Worm (Caenorhabditis elegans) whole organism, L1 larva: ENCODE results near the gene nob-1.
A peak's percentile ranks its signal among the peaks of the same experiment; 100 is the strongest.

Source experiments
- C34B4.2 ChIP-seq: sonication (generic microtip); optimal IDR thresholded peaks from 2 replicates; lab custom pipeline; 2017; ENCODE audit warnings: mild to moderate bottlenecking, missing genetic modification characterization, missing compliant biosample characterization
- aha-1 ChIP-seq: fragments of 150-350 bp; optimal IDR thresholded peaks from 2 replicates; lab custom pipeline; 2014; ENCODE audit warnings: missing biosample characterization, missing genetic modification characterization
- blmp-1 ChIP-seq: fragments of 150-350 bp; optimal IDR thresholded peaks from 2 replicates; lab custom pipeline; 2014; ENCODE audit warnings: missing biosample characterization, missing genetic modification characterization
- ceh-8 ChIP-seq: fragments of 200-800 bp; sonication (Bioruptor generic); optimal IDR thresholded peaks from 2 replicates; lab custom pipeline; 2018; ENCODE audit warnings: mild to moderate bottlenecking, missing genetic modification characterization, moderate library complexity, missing compliant biosample characterization
- ceh-82 ChIP-seq, 3 experiments: fragments of 150-350 bp in 1 of 3; sonication (generic microtip) in 2 of 3; optimal IDR thresholded peaks; 2 replicates each; lab custom pipeline; 2014 to 2017; ENCODE audit warnings: missing biosample characterization in 3 of 3, missing genetic modification characterization in 3 of 3
- ces-1 ChIP-seq: fragments of 150-350 bp; optimal IDR thresholded peaks from 2 replicates; lab custom pipeline; 2014; ENCODE audit warnings: missing biosample characterization, missing genetic modification reagents, missing genetic modification characterization
- dpl-1 ChIP-seq, 3 experiments: fragments of 150-350 bp in 2 of 3; sonication (generic microtip) in 1 of 3; optimal IDR thresholded peaks; 2 replicates each; lab custom pipeline; 2014 to 2017; ENCODE audit warnings: missing biosample characterization in 3 of 3, missing genetic modification characterization in 3 of 3, missing genetic modification reagents in 3 of 3
- dsc-1 ChIP-seq: sonication (generic microtip); optimal IDR thresholded peaks from 2 replicates; lab custom pipeline; 2016; ENCODE audit warnings: mild to moderate bottlenecking, missing genetic modification characterization, missing compliant biosample characterization
- efl-1 ChIP-seq, 4 experiments: fragments of 150-350 bp; optimal IDR thresholded peaks in 3 of 4; peaks in 1 of 4; 1 replicate in 1 of 4; 2 replicates in 3 of 4; lab custom pipeline; 2014; ENCODE audit warnings: missing biosample characterization in 2 of 4, missing genetic modification characterization in 2 of 4, missing genetic modification reagents in 2 of 4
- ets-5 ChIP-seq: fragments of 200-800 bp; sonication (Bioruptor generic); IDR thresholded peaks from 2 replicates; pipeline ENCODE4 v1.3.6; 2022; ENCODE audit warnings: missing genetic modification characterization, missing compliant biosample characterization
- fkh-10 ChIP-seq: sonication (generic microtip); optimal IDR thresholded peaks from 2 replicates; lab custom pipeline; 2017; ENCODE audit warnings: missing biosample characterization, missing genetic modification reagents, missing genetic modification characterization
- fos-1 ChIP-seq: fragments of 150-350 bp; optimal IDR thresholded peaks from 2 replicates; lab custom pipeline; 2014; ENCODE audit warnings: missing biosample characterization, missing genetic modification characterization
- grh-1 ChIP-seq: fragments of 200-800 bp; sonication (Bioruptor generic); IDR thresholded peaks from 2 replicates; pipeline ENCODE4 v1.3.6; 2022; ENCODE audit warnings: missing genetic modification reagents, missing genetic modification characterization, missing compliant biosample characterization
- hlh-4 ChIP-seq: sonication (generic microtip); optimal IDR thresholded peaks from 2 replicates; lab custom pipeline; 2016; ENCODE audit warnings: mild to moderate bottlenecking, missing genetic modification characterization, missing compliant biosample characterization
- isw-1 ChIP-seq: fragments of 200-800 bp; sonication (Bioruptor generic); IDR thresholded peaks from 2 replicates; pipeline ENCODE4 v1.3.6; 2022; ENCODE audit warnings: missing genetic modification characterization, missing compliant biosample characterization
- jun-1 ChIP-seq: fragments of 150-350 bp; optimal IDR thresholded peaks from 2 replicates; lab custom pipeline; 2014; ENCODE audit warnings: missing biosample characterization, missing genetic modification reagents, missing genetic modification characterization
- lin-13 ChIP-seq: fragments of 150-350 bp; optimal IDR thresholded peaks from 2 replicates; lab custom pipeline; 2014; ENCODE audit warnings: missing biosample characterization, missing genetic modification reagents, missing genetic modification characterization
- mep-1 ChIP-seq: fragments of 150-350 bp; optimal IDR thresholded peaks from 2 replicates; lab custom pipeline; 2014; ENCODE audit warnings: missing biosample characterization, missing genetic modification characterization
- nhr-11 ChIP-seq: fragments of 150-350 bp; optimal IDR thresholded peaks from 2 replicates; lab custom pipeline; 2014; ENCODE audit warnings: missing biosample characterization, missing genetic modification characterization
- nhr-19 ChIP-seq: fragments of 200-800 bp; sonication (Bioruptor generic); conservative IDR thresholded peaks from 2 replicates; pipeline ENCODE4 v1.3.6; 2022; ENCODE audit warnings: missing genetic modification characterization, missing compliant biosample characterization
- nhr-20 ChIP-seq: sonication (generic microtip); optimal IDR thresholded peaks from 2 replicates; lab custom pipeline; 2016; ENCODE audit warnings: mild to moderate bottlenecking, missing genetic modification characterization, missing compliant biosample characterization
- nhr-237 ChIP-seq: fragments of 150-350 bp; optimal IDR thresholded peaks from 2 replicates; lab custom pipeline; 2014; ENCODE audit warnings: missing biosample characterization, missing genetic modification characterization
- nhr-71 ChIP-seq: sonication (generic microtip); optimal IDR thresholded peaks from 2 replicates; lab custom pipeline; 2016; ENCODE audit warnings: mild to moderate bottlenecking, missing genetic modification characterization, moderate library complexity, missing compliant biosample characterization
- nhr-85 ChIP-seq: sonication (generic microtip); peaks from one replicate; lab custom pipeline; 2016; ENCODE audit warnings: missing genetic modification characterization, inconsistent platforms, missing compliant biosample characterization
- pag-3 ChIP-seq: sonication (generic microtip); optimal IDR thresholded peaks from 2 replicates; lab custom pipeline; 2017; ENCODE audit warnings: missing genetic modification characterization, mild to moderate bottlenecking, missing compliant biosample characterization, antibody characterized with exemption, borderline replicate concordance; ENCODE audit not compliant: insufficient read depth
- pax-3 ChIP-seq: fragments of 200-800 bp; sonication (Bioruptor generic); optimal IDR thresholded peaks from 2 replicates; lab custom pipeline; 2018; ENCODE audit warnings: mild to moderate bottlenecking, missing genetic modification characterization, moderate library complexity, missing compliant biosample characterization
- skn-1 ChIP-seq: fragments of 150-350 bp; optimal IDR thresholded peaks from 2 replicates; lab custom pipeline; 2014; ENCODE audit warnings: missing biosample characterization, missing genetic modification characterization
- snpc-4 ChIP-seq: fragments of 150-350 bp; optimal IDR thresholded peaks from 2 replicates; lab custom pipeline; 2014; ENCODE audit warnings: missing biosample characterization, missing genetic modification characterization
- sptf-1 ChIP-seq: fragments of 150-350 bp; optimal IDR thresholded peaks from 2 replicates; lab custom pipeline; 2014; ENCODE audit warnings: missing biosample characterization, missing genetic modification characterization
- sup-37 ChIP-seq: fragments of 200-800 bp; sonication (Bioruptor generic); optimal IDR thresholded peaks from 2 replicates; lab custom pipeline; 2018; ENCODE audit warnings: mild to moderate bottlenecking, missing genetic modification characterization, missing compliant biosample characterization
- tlp-1 ChIP-seq: fragments of 150-350 bp; optimal IDR thresholded peaks from 2 replicates; lab custom pipeline; 2014; ENCODE audit warnings: missing biosample characterization, missing genetic modification characterization
- unc-130 ChIP-seq: fragments of 150-350 bp; optimal IDR thresholded peaks from 2 replicates; lab custom pipeline; 2017; ENCODE audit warnings: missing biosample characterization, missing genetic modification characterization, inconsistent platforms
- zip-4 ChIP-seq: fragments of 200-800 bp; sonication (Bioruptor generic); optimal IDR thresholded peaks from 2 replicates; lab custom pipeline; 2018; ENCODE audit warnings: mild to moderate bottlenecking, missing genetic modification characterization, moderate library complexity, missing compliant biosample characterization

Gene nob-1

ce11 chrIII:12084216-12084615 is at the start of gene nob-1:
Gene nob-1 (minus strand): TSS chrIII:12084316.
- TF ChIP-seq ces-1 (GFP tag; lab: Kevin White, UChicago) (no peak), dsc-1 (tag; lab: Kevin White, UChicago) (no peak), jun-1 (tag; lab: Kevin White, UChicago) (no peak), grh-1 (GFP tag; lab: Robert Waterston, UW) (no peak), aha-1 (tag; lab: Kevin White, UChicago) (no peak), tlp-1 (tag; lab: Kevin White, UChicago) (no peak), nhr-71 (tag; lab: Kevin White, UChicago) (no peak), unc-130 (tag; lab: Kevin White, UChicago) (no peak), ceh-8 (no peak), zip-4 (no peak), mep-1 (tag; lab: Kevin White, UChicago) (no peak), isw-1 (GFP tag; lab: Robert Waterston, UW) (no peak), sptf-1 (tag; lab: Kevin White, UChicago) (no peak), ceh-82 (tag; optimal IDR thresholded peaks at IDR 0.05; lab: Kevin White, UChicago) (no peak)

DNA sequence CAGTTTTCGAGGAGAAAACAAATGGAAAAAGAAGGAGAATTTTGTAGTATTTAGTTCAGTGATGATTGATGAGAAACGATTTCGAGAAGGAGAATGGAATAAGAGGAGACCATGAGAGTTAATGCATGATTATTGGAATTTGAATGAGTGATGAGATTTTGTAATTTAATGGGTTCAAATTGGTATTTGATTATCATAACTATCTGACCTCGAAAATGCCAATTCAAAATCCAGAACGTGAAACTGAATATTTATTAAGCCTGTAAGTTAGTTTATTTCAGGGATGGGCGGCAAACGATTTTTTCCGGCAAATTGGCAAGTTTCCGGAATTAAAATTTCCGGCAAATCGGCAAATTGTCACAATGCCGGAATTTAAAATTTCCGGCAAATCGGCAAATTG is 49.0 kb upstream of the nob-1 start:
- no peak for TF ChIP-seq skn-1 (tag; lab: Kevin White, UChicago)
- peak; percentile 19 for TF ChIP-seq blmp-1

DNA sequence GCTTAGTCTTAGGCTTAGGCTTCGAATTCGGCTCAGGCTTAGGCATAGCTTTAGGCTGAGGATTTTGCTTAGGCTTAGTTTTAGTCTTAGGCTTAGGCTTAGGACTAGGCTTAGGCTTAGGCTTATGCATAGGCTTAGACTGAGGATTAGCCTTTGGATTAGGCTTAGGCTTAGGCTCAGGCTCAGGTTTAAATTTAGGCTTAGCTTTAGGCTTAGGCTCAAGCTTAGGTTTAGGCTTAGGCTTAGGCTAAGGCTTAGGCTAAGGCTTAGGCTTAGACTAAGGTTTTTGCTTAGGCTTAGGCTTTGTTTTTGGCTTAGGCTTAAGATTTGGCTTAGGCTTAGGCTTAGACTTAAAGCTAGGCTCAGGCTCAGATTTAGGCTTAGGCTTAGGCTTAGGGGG is 47.6 kb upstream of the nob-1 start:
- TF ChIP-seq C34B4.2 = no peak
- no peak for TF ChIP-seq efl-1 (optimal IDR thresholded peaks at IDR 0.05; lab: Kevin White, UChicago)
- TF ChIP-seq efl-1 (GFP tag; optimal IDR thresholded peaks at IDR 0.05 in 1 of 2; lab: Kevin White, UChicago) = peak in 1 of 2 experiments; percentile 38
- TF ChIP-seq, all 84 proteins: peak for 1

DNA sequence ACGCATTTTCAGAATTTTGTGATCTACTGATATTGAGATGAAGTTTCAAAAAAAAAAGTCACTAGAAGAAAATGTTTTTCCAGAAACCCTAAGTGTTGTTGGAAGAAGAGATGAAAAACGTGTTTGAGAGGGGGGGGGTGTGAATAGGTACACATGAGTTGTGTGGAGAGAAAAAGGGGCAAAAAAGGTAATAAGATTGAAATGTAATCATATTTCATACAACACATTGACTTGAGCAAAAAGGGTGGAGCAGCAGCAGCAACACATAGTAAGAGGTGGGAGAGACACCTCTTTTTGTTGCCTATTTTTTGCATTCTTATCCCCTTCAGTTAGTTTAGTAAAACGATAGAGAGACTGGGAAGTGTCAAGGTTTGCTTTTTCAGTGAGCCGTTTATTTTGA is 46.7 kb upstream of the nob-1 start:
- no peak for TF ChIP-seq pax-3 (tag; lab: Kevin White, UChicago)
- no peak for TF ChIP-seq nhr-19 (GFP tag; lab: Robert Waterston, UW)
- TF ChIP-seq sup-37 = no peak
- TF ChIP-seq ets-5 (GFP tag; lab: Robert Waterston, UW) = no peak
- no peak for TF ChIP-seq nhr-20
- no peak for TF ChIP-seq unc-130 (tag; lab: Kevin White, UChicago)
- TF ChIP-seq nhr-85 (tag; lab: Kevin White, UChicago) = no peak

ce11 chrIII:12130052-12130451 is 45.9 kb upstream of the nob-1 start, which contains the start of gene Y75B8A.6:
Gene Y75B8A.6 (minus strand): TSS chrIII:12130343.
- no peak for TF ChIP-seq ceh-82 (tag; optimal IDR thresholded peaks at IDR 0.05; lab: Kevin White, UChicago)
- no peak for TF ChIP-seq efl-1 (optimal IDR thresholded peaks at IDR 0.05; lab: Kevin White, UChicago)
- TF ChIP-seq efl-1 (GFP tag; optimal IDR thresholded peaks at IDR 0.05 in 1 of 2; lab: Kevin White, UChicago) = peak in 1 of 2 experiments; percentile 40
- TF ChIP-seq, all 84 proteins: peak for 1

DNA sequence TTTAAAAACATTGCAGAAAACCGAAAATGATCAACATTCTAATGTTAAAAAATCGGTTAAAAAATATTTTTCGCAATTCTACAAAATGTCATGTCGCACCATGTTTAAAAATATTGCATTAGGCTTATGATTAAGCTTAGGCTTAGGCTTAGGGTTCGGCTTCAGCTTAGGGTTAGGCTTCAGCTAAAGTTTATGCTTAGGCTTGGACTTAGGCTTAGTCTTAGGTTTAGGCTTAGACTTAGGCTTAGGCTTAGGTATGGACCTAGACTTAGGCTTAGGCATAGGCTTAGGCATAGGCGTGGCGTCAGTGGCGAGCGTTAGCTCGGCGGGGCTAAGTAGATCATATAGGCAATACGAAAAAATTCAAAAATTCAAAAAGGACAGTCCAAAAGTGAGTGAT is 40.3 kb upstream of the nob-1 start:
- TF ChIP-seq skn-1 (tag; lab: Kevin White, UChicago) (no peak), nhr-71 (tag; lab: Kevin White, UChicago) (no peak), fos-1 (tag; lab: Kevin White, UChicago) (no peak), snpc-4 (tag; lab: Kevin White, UChicago) (no peak), efl-1 (optimal IDR thresholded peaks at IDR 0.05; lab: Kevin White, UChicago) (no peak), efl-1 (GFP tag; optimal IDR thresholded peaks at IDR 0.05 in 1 of 2; lab: Kevin White, UChicago) (peak in 1 of 2 experiments; percentile 58), nhr-11 (tag; lab: Kevin White, UChicago) (no peak), nhr-20 (no peak)

DNA sequence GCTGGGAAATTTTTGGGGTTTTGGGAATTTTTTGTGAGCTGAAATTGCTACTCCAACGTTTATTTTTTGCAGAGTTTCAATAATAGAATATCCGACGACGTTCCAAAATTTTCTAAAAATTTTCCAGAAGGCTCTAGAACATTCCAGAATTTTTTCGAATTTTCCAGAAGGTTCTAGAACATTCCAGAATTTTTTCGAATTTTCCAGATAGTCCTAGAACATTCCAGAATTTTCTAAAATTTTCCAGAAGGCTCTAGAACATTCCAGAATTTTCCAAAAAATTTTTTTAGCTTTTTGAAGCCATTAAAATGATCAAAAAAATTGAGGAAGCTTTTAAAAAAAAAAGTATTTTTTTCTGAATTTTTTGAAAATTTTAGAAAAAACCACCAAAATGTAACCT is 39.3 kb upstream of the nob-1 start:
- TF ChIP-seq lin-13 (no peak), nhr-237 (tag; lab: Kevin White, UChicago) (no peak), pag-3 (tag; lab: Kevin White, UChicago) (no peak), hlh-4 (tag; lab: Kevin White, UChicago) (no peak), dpl-1 (GFP tag; optimal IDR thresholded peaks at IDR 0.05; lab: Kevin White, UChicago) (no peak), fkh-10 (GFP tag; lab: Kevin White, UChicago) (no peak)
